Fruit fly (Drosophila melanogaster): ENCODE results near the gene CG13362.

CG13362 gene

DNA sequence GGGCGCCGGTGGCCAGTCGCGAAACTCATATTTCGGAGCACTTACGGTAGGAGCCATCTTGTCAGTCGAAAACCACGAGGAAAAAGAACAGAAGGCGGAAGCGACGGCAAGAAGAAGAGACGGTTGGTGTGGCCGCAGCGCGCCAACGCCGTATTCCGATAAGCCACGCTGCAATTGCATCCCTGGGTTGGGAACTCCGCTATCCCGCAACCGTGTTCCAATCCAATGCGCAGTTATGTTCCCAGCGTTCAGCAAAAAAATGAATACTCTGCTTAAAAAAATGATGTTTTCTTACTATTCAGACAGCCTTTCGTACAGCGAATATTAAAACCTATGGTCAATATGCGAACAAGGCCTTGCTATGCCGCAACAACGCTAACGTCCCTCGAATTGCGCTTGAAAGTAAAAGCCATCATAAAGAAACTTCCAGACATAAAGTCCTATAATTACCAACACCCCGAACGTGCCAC lies 14.0 kb upstream of the CG13362 start, which contains the start of gene RpL22 (continued):
- TF ChIP-seq hbn (GFP tag; IDR thresholded peaks at IDR 0.05; ENCODE audit: partially characterized antibody) = no peak
- TF ChIP-seq Ets65A (GFP tag) = peak; percentile 98
- TF ChIP-seq CG13287 (GFP tag; IDR thresholded peaks at IDR 0.05; ENCODE audit: partially characterized antibody) = peak; percentile 59
- TF ChIP-seq gce (GFP tag; IDR thresholded peaks at IDR 0.05) = peak; percentile 90
- peak; percentile 97 for TF ChIP-seq CG33213 (GFP tag; optimal IDR thresholded peaks at IDR 0.05)
- peak; percentile 52 for TF ChIP-seq CG10565 (GFP tag; optimal IDR thresholded peaks at IDR 0.05)
- TF ChIP-seq unc-4 (GFP tag; IDR thresholded peaks at IDR 0.05; ENCODE audit: partially characterized antibody) = peak; percentile 52; the same call in 1 of the 2 replicates
- TF ChIP-seq sug (tag; optimal IDR thresholded peaks at IDR 0.05) = peak; percentile 77
- peak; percentile 66 for TF ChIP-seq CG4404 (GFP tag; IDR thresholded peaks at IDR 0.05)
- TF ChIP-seq kah (GFP tag; optimal IDR thresholded peaks at IDR 0.05) = peak; percentile 73
- TF ChIP-seq CG18011 (GFP tag; optimal IDR thresholded peaks at IDR 0.05) = peak; percentile 77
- TF ChIP-seq al (GFP tag; IDR thresholded peaks at IDR 0.05) = peak; percentile 75
- TF ChIP-seq ap (GFP tag; IDR thresholded peaks at IDR 0.05) = peak; percentile 60; the same call in 1 of the 2 replicates
- peak; percentile 64 for TF ChIP-seq kay (GFP tag; optimal IDR thresholded peaks at IDR 0.05)
- peak; percentile 98 for TF ChIP-seq Hmr (GFP tag; optimal IDR thresholded peaks at IDR 0.05)
- peak; percentile 61 for TF ChIP-seq Xrp1 (GFP tag; IDR thresholded peaks at IDR 0.05)
- peak; percentile 77 for TF ChIP-seq CG5245 (GFP tag; optimal IDR thresholded peaks at IDR 0.05)
- peak; percentile 85 for TF ChIP-seq CG12942 (GFP tag; optimal IDR thresholded peaks at IDR 0.05)
- peak; percentile 62 for TF ChIP-seq ab (GFP tag; optimal IDR thresholded peaks at IDR 0.05)
- TF ChIP-seq chinmo (GFP tag; IDR thresholded peaks at IDR 0.05; ENCODE audit: partially characterized antibody) = 0 out of 4 replicates have a peak, but pooled peaks have one; percentile 9
- peak; percentile 89 for TF ChIP-seq trem (tag; optimal IDR thresholded peaks at IDR 0.05)
- TF ChIP-seq dpn (GFP tag; optimal IDR thresholded peaks at IDR 0.05) = peak; percentile 70 to 93
- TF ChIP-seq CG1024 (GFP tag; IDR thresholded peaks at IDR 0.05) = peak; percentile 78
- peak; percentile 92 for TF ChIP-seq vvl (GFP tag; IDR thresholded peaks at IDR 0.05)
- peak; percentile 89 for TF ChIP-seq Max (GFP tag; optimal IDR thresholded peaks at IDR 0.05)
- TF ChIP-seq oc (tag; optimal IDR thresholded peaks at IDR 0.05) = peak; percentile 73
- TF ChIP-seq CG15514 (GFP tag; optimal IDR thresholded peaks at IDR 0.05) = peak; percentile 95
- no peak for TF ChIP-seq br (optimal IDR thresholded peaks at IDR 0.05)
- peak in 1 of 3 experiments; percentile 59 for TF ChIP-seq lola (GFP tag; optimal IDR thresholded peaks at IDR 0.05)
- peak; percentile 79 for TF ChIP-seq CG3065 (GFP tag; optimal IDR thresholded peaks at IDR 0.05)
- TF ChIP-seq CG14710 (tag; optimal IDR thresholded peaks at IDR 0.05) = peak; percentile 94
- TF ChIP-seq Kr (GFP tag; optimal IDR thresholded peaks at IDR 0.05) = no peak
- TF ChIP-seq bab2 (GFP tag; optimal IDR thresholded peaks at IDR 0.05) = peak; percentile 77
- TF ChIP-seq CG42726 (GFP tag; IDR thresholded peaks at IDR 0.05; ENCODE audit: partially characterized antibody) = no peak
- TF ChIP-seq danr (GFP tag; IDR thresholded peaks at IDR 0.05) = peak; percentile 60; the same call in 1 of the 2 replicates
- peak; percentile 71 for TF ChIP-seq D19A (tag; optimal IDR thresholded peaks at IDR 0.05)
- peak; percentile 94 for TF ChIP-seq p53 (GFP tag; optimal IDR thresholded peaks at IDR 0.05)
- TF ChIP-seq Rfx (GFP tag; IDR thresholded peaks at IDR 0.05) = peak; percentile 94
- TF ChIP-seq cad (GFP tag; optimal IDR thresholded peaks at IDR 0.05) = no peak
- peak; percentile 54 for TF ChIP-seq trh (GFP tag; optimal IDR thresholded peaks at IDR 0.05)
- peak; percentile 60 for TF ChIP-seq Oli (tag; optimal IDR thresholded peaks at IDR 0.05)
- peak; percentile 98 for TF ChIP-seq CG13624 (GFP tag; optimal IDR thresholded peaks at IDR 0.05)
- TF ChIP-seq vnd (GFP tag; IDR thresholded peaks at IDR 0.05; ENCODE audit: partially characterized antibody) = no peak
- peak; percentile 79 for TF ChIP-seq CG6254 (GFP tag; optimal IDR thresholded peaks at IDR 0.05)
- TF ChIP-seq CG15073 (GFP tag; optimal IDR thresholded peaks at IDR 0.05) = no peak
- peak in 1 of 2 experiments; percentile 67 for TF ChIP-seq crp (GFP tag; optimal IDR thresholded peaks at IDR 0.05)
- TF ChIP-seq CG3726 (GFP tag; IDR thresholded peaks at IDR 0.05) = peak; percentile 81
- peak; percentile 95 for TF ChIP-seq pita (GFP tag; optimal IDR thresholded peaks at IDR 0.05)
- peak; percentile 81 for TF ChIP-seq CG4424 (GFP tag; optimal IDR thresholded peaks at IDR 0.05)
- TF ChIP-seq NFAT (GFP tag; IDR thresholded peaks at IDR 0.05) = peak; percentile 90
